Worm (Caenorhabditis elegans): ENCODE measurements around the gene C16C8.5.

The C16C8.5 gene

DNA sequence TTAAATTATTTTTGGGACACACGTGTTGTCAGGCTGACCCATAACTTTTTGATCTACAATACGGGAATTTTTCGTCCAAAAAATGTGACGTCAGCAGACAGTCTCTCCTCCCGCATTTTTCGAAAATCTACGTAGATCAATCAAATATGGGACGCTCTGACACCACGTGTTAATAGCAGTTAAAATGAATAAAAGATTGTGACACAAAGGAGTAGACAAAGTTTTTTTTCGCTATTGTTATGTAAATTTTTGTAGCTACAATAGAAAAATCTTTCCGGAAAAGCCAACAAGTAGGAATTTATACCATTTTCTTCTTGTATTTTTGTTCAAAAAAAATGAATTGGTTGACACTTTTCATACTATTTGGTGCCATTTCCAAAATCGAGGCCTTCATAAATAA is 3.8 kb downstream of the C16C8.5 start, which contains the start of gene C16C8.27:
Gene C16C8.27, plus strand, starts transcription at position 301 of the 400 bp plus-strand sequence.
- TF ChIP-seq Y55F3AM.14 (GFP tag; optimal IDR thresholded peaks at IDR 0.05) = no peak
- no peak for TF ChIP-seq fos-1 (tag; optimal IDR thresholded peaks at IDR 0.05)
- no peak for TF ChIP-seq zag-1 (tag; optimal IDR thresholded peaks at IDR 0.05)
- TF ChIP-seq dmd-4 (tag; optimal IDR thresholded peaks at IDR 0.05) = no peak
- no peak for TF ChIP-seq sma-9 (GFP tag; optimal IDR thresholded peaks at IDR 0.05)
- no peak for TF ChIP-seq sma-9 (tag; optimal IDR thresholded peaks at IDR 0.05)
- TF ChIP-seq nhr-25 (tag; optimal IDR thresholded peaks at IDR 0.05) = no peak
- no peak for TF ChIP-seq egl-27 (tag; optimal IDR thresholded peaks at IDR 0.05)
- TF ChIP-seq lsy-2 (tag; optimal IDR thresholded peaks at IDR 0.05) = no peak

DNA sequence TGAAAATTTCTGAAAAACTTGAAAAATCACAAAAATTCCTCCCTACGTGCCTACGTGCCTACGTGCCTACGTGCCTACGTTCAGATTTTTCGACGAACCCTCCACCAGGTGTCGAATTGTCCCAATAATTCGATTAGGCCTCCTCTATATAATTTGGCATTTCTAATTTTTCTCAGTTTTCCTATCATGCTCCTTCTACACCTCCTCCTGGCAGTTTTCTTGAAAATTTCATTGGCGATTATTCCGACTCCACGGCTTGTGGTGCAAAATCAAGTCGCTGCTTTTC is 4.6 kb downstream of the C16C8.5 start, which contains the start of gene C16C8.17:
Gene C16C8.17, plus strand, starts transcription at position 187 of the 286 bp plus-strand sequence.
- no peak for TF ChIP-seq ztf-11 (tag; optimal IDR thresholded peaks at IDR 0.05)
- no peak for TF ChIP-seq blmp-1 (tag; optimal IDR thresholded peaks at IDR 0.05; ENCODE audit: insufficient read depth)
- no peak for TF ChIP-seq fos-1 (tag; optimal IDR thresholded peaks at IDR 0.05)
- no peak for TF ChIP-seq aly-2 (tag; optimal IDR thresholded peaks at IDR 0.05)
- no peak for TF ChIP-seq crh-2 (tag; optimal IDR thresholded peaks at IDR 0.05)

DNA sequence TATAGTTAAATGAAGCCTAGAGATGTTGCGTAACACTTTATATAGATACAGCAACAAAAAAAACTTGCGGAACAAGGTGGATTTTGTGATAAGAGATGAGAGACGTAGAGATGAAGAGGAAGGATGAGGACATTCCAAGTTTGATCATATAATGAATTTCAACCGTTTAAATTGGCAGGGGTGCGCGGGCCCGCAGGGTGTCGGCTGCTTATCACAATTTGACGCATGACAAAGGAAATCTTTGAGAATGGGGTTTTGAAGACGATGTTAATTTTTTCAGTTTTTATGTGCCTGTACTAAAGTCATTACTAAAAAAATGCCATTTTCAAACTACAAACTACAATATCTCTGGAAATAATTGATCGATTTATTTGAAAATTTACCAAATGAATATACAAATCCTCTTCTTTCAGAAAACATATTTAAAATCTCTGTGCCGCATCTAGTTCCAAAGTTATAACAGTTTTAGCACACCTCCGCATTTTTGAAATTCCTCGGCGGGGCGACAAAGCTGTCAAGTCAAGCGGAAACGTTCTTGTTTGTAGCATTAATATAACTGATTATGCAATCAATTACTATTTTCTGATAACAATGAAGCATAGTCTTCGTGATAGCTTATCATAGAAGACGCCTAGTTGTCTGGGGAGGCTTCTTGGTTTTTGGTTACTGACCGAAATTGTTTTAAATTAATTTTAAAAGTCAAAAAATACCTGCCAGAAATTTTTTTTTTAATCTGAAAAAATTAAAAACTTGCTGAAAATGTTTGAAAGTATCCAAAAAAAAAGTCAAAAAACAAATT is 5.1 kb downstream of the C16C8.5 start:
- TF ChIP-seq R02D3.7 (tag; optimal IDR thresholded peaks at IDR 0.05) = no peak
- no peak for TF ChIP-seq mab-5 (tag; optimal IDR thresholded peaks at IDR 0.05)
- no peak for TF ChIP-seq lsy-2 (tag; optimal IDR thresholded peaks at IDR 0.05)
- TF ChIP-seq nhr-10 (tag; optimal IDR thresholded peaks at IDR 0.05) = no peak
- peak; percentile 90 for TF ChIP-seq sma-9 (GFP tag; optimal IDR thresholded peaks at IDR 0.05)
- no peak for TF ChIP-seq sma-9 (tag; optimal IDR thresholded peaks at IDR 0.05)
- TF ChIP-seq blmp-1 (tag; optimal IDR thresholded peaks at IDR 0.05; ENCODE audit: insufficient read depth) = no peak
- TF ChIP-seq nhr-77 (tag; optimal IDR thresholded peaks at IDR 0.05) = no peak
- TF ChIP-seq fos-1 (tag; optimal IDR thresholded peaks at IDR 0.05) = peak; percentile 72
- TF ChIP-seq ztf-11 (tag; optimal IDR thresholded peaks at IDR 0.05) = no peak
- TF ChIP-seq nhr-12 (tag; optimal IDR thresholded peaks at IDR 0.05) = no peak
- no peak for TF ChIP-seq mbf-1 (tag; optimal IDR thresholded peaks at IDR 0.05)
- TF ChIP-seq sma-3 (GFP tag; optimal IDR thresholded peaks at IDR 0.05) = peak; percentile 66
- peak; percentile 59 for TF ChIP-seq snpc-4 (tag; optimal IDR thresholded peaks at IDR 0.05)
- no peak for TF ChIP-seq lin-11 (tag; optimal IDR thresholded peaks at IDR 0.05)
- no peak for TF ChIP-seq F13H6.1 (tag; optimal IDR thresholded peaks at IDR 0.05)

DNA sequence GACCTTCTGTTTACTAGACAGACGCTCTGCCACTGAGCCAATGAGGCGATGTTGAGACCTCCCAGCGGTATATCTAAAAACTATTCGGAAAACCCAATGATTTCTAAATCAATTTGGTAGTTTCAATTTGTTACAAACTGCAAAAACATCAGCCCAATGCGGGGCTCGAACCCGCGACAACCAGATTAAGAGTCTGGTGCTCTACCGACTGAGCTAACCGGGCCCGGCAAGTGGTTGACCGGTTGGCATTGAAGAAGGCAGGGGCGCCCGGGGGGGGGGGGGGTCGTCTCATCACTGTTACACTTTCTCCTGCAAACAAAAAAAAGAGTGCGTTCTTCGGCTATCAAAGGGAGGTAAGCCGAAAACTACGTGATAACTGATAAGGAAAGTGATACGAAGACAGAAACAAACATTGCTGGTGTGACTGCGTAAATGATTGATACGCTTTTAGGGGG is 5.9 kb downstream of the C16C8.5 start:
- no peak for TF ChIP-seq nhr-10 (tag; optimal IDR thresholded peaks at IDR 0.05)
- no peak for TF ChIP-seq elt-1 (tag; optimal IDR thresholded peaks at IDR 0.05)
- TF ChIP-seq elt-3 (tag; optimal IDR thresholded peaks at IDR 0.05) = no peak
- TF ChIP-seq nhr-21 (tag; optimal IDR thresholded peaks at IDR 0.05) = peak; percentile 6
- TF ChIP-seq lsy-2 (tag; optimal IDR thresholded peaks at IDR 0.05) = no peak
- no peak for TF ChIP-seq ztf-4 (tag; optimal IDR thresholded peaks at IDR 0.05)
- TF ChIP-seq nhr-77 (tag; optimal IDR thresholded peaks at IDR 0.05) = no peak
- no peak for TF ChIP-seq Y55F3AM.14 (GFP tag; optimal IDR thresholded peaks at IDR 0.05)
- TF ChIP-seq nhr-23 (tag; optimal IDR thresholded peaks at IDR 0.05) = no peak
- no peak for TF ChIP-seq mab-5 (tag; optimal IDR thresholded peaks at IDR 0.05)
- TF ChIP-seq sma-3 (GFP tag; optimal IDR thresholded peaks at IDR 0.05) = peak; percentile 68
- no peak for TF ChIP-seq skn-1 (tag; optimal IDR thresholded peaks at IDR 0.05)
- peak; percentile 64 for TF ChIP-seq fos-1 (tag; optimal IDR thresholded peaks at IDR 0.05)
- TF ChIP-seq nhr-12 (tag; optimal IDR thresholded peaks at IDR 0.05) = no peak
- peak; percentile 16 for TF ChIP-seq sma-9 (GFP tag; optimal IDR thresholded peaks at IDR 0.05)
- no peak for TF ChIP-seq sma-9 (tag; optimal IDR thresholded peaks at IDR 0.05)
- no peak for TF ChIP-seq ZK546.5 (tag; optimal IDR thresholded peaks at IDR 0.05)
- peak; percentile 29 for TF ChIP-seq crh-2 (tag; optimal IDR thresholded peaks at IDR 0.05)
- peak; percentile 27 for TF ChIP-seq lin-13 (GFP tag; optimal IDR thresholded peaks at IDR 0.05)
- no peak for TF ChIP-seq nhr-11 (tag; optimal IDR thresholded peaks at IDR 0.05)
- TF ChIP-seq egl-27 (tag; optimal IDR thresholded peaks at IDR 0.05) = peak; percentile 7
- peak; percentile 46 for TF ChIP-seq gmeb-1 (tag; optimal IDR thresholded peaks at IDR 0.05)
- TF ChIP-seq ztf-1 (GFP tag; conservative IDR thresholded peaks at IDR 0.05) = no peak
- TF ChIP-seq unc-55 (GFP tag; optimal IDR thresholded peaks at IDR 0.05) = no peak
- no peak for TF ChIP-seq blmp-1 (tag; optimal IDR thresholded peaks at IDR 0.05; ENCODE audit: insufficient read depth)
- TF ChIP-seq unc-39 (tag; optimal IDR thresholded peaks at IDR 0.05) = no peak
- no peak for TF ChIP-seq sem-4 (tag; optimal IDR thresholded peaks at IDR 0.05)
- no peak for TF ChIP-seq mbf-1 (tag; optimal IDR thresholded peaks at IDR 0.05)
- no peak for TF ChIP-seq aly-2 (tag; optimal IDR thresholded peaks at IDR 0.05)
- no peak for TF ChIP-seq R02D3.7 (tag; optimal IDR thresholded peaks at IDR 0.05)
- TF ChIP-seq ztf-11 (tag; optimal IDR thresholded peaks at IDR 0.05) = no peak
- TF ChIP-seq peb-1 (tag; optimal IDR thresholded peaks at IDR 0.05) = no peak
- no peak for TF ChIP-seq nhr-237 (tag; optimal IDR thresholded peaks at IDR 0.05)
- no peak for TF ChIP-seq unc-62 (GFP tag; optimal IDR thresholded peaks at IDR 0.05)
- TF ChIP-seq nhr-129 (tag; optimal IDR thresholded peaks at IDR 0.05) = peak; percentile 12
- no peak for TF ChIP-seq zag-1 (tag; optimal IDR thresholded peaks at IDR 0.05)

Data from whole organism, L2 larva.